Fruit fly (Drosophila melanogaster): ENCODE measurements around the gene PIG-Q.

PIG-Q gene

DNA sequence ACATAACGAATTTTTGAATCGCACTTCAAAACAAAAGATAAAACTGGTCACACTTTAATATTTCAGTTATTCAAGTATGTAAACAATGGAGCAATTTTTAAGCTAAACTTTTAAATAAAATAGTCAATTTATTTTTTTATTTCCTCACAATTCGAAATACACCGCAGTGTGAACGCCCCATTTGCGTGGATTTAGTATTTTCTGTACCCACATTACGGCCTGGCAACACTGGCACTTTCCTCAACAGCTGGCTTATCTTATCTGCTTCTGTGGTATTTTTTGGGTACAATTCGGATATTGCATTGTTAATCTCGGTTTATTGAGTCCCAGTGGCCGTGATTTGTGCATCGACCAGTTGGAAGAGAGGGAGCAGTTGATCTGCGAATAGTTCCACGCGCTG is 8.9 kb upstream of the PIG-Q start, which contains the start of gene sl:
Gene sl, plus strand, starts transcription at position 254 of the 400 bp plus-strand sequence.
- TF ChIP-seq CG13204 (GFP tag; optimal IDR thresholded peaks at IDR 0.05) (no peak), CG32121 (GFP tag; IDR thresholded peaks at IDR 0.05) (no peak), CG4496 (GFP tag; IDR thresholded peaks at IDR 0.05) (no peak), CG17806 (tag; optimal IDR thresholded peaks at IDR 0.05) (no peak), Snoo (tag; optimal IDR thresholded peaks at IDR 0.05) (no peak)

DNA sequence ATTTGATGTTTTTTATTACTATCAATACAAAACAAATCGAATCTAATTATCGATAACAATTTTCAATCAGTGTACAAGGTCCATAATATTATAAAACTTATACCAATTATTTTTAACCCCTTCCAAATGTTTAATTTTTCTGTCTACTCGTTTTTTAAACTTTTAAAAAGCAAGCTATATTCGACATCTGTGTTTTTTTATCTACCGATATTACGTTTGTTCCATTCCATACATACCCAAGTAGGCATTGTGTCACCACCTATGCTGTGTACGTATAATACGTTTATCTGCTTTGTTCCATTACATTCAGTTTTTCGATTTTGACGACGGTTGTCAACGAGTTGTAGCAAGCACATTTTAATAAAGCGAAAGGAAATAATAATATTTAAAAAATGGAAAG is 2.4 kb downstream of the PIG-Q start, which contains the start of gene nonA:
Gene nonA, plus strand, starts transcription at position 264 of the 400 bp plus-strand sequence.
- no peak for TF ChIP-seq Snoo (tag; optimal IDR thresholded peaks at IDR 0.05)
- no peak for TF ChIP-seq CG8301 (tag; optimal IDR thresholded peaks at IDR 0.05)
- no peak for TF ChIP-seq fd96Ca (GFP tag; IDR thresholded peaks at IDR 0.05)
- no peak for TF ChIP-seq Ets98B (GFP tag; IDR thresholded peaks at IDR 0.05)
- TF ChIP-seq Pif1A (GFP tag; optimal IDR thresholded peaks at IDR 0.05): peak; percentile 3
- TF ChIP-seq CG17806 (tag; optimal IDR thresholded peaks at IDR 0.05): no peak
- TF ChIP-seq CG15710 (tag; optimal IDR thresholded peaks at IDR 0.05): no peak
- TF ChIP-seq Pif1B (GFP tag; optimal IDR thresholded peaks at IDR 0.05): peak; percentile 20
- no peak for TF ChIP-seq rn (GFP tag; IDR thresholded peaks at IDR 0.05)
- TF ChIP-seq CG9948 (tag; optimal IDR thresholded peaks at IDR 0.05): no peak
- no peak for TF ChIP-seq CG4496 (GFP tag; IDR thresholded peaks at IDR 0.05)
- no peak for TF ChIP-seq CG34367 (tag; optimal IDR thresholded peaks at IDR 0.05)
- TF ChIP-seq CG8159 (tag; optimal IDR thresholded peaks at IDR 0.05): no peak
- TF ChIP-seq CG14655 (GFP tag; optimal IDR thresholded peaks at IDR 0.05): no peak
- no peak for TF ChIP-seq D1 (tag; optimal IDR thresholded peaks at IDR 0.05)

DNA sequence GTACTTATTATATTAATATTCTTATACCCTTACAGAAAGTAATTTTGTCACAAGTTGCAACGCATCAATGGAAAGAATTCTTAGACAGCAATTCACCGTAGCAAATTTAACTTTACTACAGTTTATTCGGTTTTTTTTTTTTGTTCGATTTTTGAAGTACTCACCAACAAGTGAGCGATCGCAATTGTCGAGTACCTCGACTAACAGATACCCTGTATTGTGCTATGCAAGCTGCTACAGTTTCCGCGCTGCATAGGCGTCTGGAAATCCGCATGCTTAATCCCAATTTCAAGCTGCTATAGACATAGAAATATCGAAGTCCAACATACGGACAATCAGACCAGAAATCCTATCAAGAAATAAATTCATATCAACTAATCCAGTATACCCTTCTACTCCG is 9.6 kb downstream of the PIG-Q start:
- TF ChIP-seq CG32121 (GFP tag; IDR thresholded peaks at IDR 0.05) (no peak), CG13204 (GFP tag; optimal IDR thresholded peaks at IDR 0.05) (no peak), CG4496 (GFP tag; IDR thresholded peaks at IDR 0.05) (no peak), fd96Ca (GFP tag; IDR thresholded peaks at IDR 0.05) (no peak), Pif1A (GFP tag; optimal IDR thresholded peaks at IDR 0.05) (no peak), Snoo (tag; optimal IDR thresholded peaks at IDR 0.05) (no peak), Pif1B (GFP tag; optimal IDR thresholded peaks at IDR 0.05) (no peak), CG8301 (tag; optimal IDR thresholded peaks at IDR 0.05) (no peak), rn (GFP tag; IDR thresholded peaks at IDR 0.05) (no peak)

DNA sequence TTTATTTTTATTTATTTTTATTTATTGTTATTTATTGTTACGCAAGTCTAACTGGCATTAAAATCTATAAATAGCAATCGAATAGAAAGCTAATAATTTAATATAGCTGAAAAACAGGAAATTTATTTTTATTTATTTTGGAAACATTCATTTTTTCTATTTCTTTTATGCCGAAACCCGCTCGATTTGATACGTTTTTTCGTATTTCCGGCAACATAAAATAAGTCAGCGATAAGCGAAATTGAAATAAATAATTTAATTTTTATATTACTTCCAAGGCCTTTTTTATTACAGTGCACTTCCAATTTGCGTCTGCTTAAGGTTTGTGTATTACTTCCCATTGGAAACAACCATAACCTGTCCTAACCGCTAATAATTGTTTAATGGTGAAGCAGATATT is 13.0 kb downstream of the PIG-Q start:
- TF ChIP-seq Pif1B (GFP tag; optimal IDR thresholded peaks at IDR 0.05) (peak; percentile 14), CG32121 (GFP tag; IDR thresholded peaks at IDR 0.05) (no peak), CG17806 (tag; optimal IDR thresholded peaks at IDR 0.05) (peak; percentile 28), D1 (tag; optimal IDR thresholded peaks at IDR 0.05) (peak; percentile 51)

DNA sequence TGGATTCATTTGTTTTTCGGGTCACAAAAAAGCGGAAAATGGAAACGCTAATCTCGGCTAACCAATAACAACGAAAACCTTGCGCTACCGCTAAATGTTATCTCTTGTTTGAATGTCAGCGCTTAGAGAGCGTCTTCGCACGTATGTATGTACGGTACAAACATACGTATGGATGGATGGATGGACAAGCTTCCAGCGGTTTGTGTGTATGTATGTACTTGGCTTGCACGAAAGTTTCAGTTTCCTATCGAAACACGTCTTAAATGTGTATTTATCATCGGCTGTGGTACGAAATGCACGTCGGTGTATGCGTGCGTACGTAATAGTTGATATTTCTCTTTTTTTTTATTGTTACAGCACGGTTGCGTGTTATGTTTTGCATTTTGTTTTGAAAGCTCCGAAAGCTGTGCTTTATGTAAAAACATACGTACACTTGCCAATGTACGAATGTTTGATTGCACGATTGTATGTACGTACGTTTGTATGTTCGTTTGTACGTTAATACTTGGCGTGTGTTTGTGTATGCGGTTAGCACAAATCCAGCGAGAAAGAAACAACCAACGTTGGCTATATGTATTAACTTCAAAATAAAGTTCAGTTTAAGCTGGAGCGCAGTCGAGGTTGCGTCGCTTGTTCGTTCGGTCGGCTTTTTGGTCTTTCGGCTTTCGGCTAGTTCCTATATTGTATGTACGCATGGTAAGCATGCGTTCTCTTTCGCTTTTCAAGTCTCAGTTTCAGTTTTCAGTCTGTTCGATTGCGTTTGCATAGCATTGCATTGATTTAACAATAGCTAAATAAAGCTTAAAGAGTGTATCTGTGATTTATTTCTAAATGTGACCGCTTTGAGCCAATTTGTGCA is 13.8 kb downstream of the PIG-Q start, which contains the start of gene Fur2:
Gene Fur2, plus strand, starts transcription at position 595 of the 859 bp plus-strand sequence.
- TF ChIP-seq CG13204 (GFP tag; optimal IDR thresholded peaks at IDR 0.05) (no peak), gl (tag; optimal IDR thresholded peaks at IDR 0.05) (peak; percentile 54), CG12605 (GFP tag; IDR thresholded peaks at IDR 0.05) (peak; percentile 73)

DNA sequence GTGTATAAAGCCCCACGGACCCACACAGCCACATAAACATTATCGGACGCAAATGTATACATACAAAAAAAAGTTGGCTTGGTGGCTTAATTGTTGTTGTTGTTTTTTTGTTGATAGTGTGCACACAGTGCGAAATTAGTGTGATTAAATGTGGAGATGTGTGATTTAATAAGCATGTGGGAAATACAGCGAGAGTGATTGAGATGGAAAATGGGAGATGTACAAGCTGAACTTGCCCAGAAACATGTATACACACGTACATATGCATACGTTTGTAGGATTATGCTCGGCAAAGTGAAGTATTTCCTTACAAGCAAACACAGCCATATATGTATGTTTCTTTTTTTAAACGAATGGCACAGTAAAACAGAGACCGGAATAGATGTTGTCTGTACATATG is 14.6 kb downstream of the PIG-Q start:
- TF ChIP-seq CG4496 (GFP tag; IDR thresholded peaks at IDR 0.05) (peak; percentile 71; the same call in 2 of the 3 replicates), CG34367 (tag; optimal IDR thresholded peaks at IDR 0.05) (peak; percentile 39), Pif1A (GFP tag; optimal IDR thresholded peaks at IDR 0.05) (no peak), CG10348 (GFP tag; IDR thresholded peaks at IDR 0.05) (no peak), gl (tag; optimal IDR thresholded peaks at IDR 0.05) (no peak), CG32121 (GFP tag; IDR thresholded peaks at IDR 0.05) (peak; percentile 37; the same call in 1 of the 2 replicates), CG9948 (tag; optimal IDR thresholded peaks at IDR 0.05) (peak; percentile 3), Pif1B (GFP tag; optimal IDR thresholded peaks at IDR 0.05) (peak; percentile 39), CG15710 (tag; optimal IDR thresholded peaks at IDR 0.05) (peak; percentile 24), CG17806 (tag; optimal IDR thresholded peaks at IDR 0.05) (peak; percentile 25), CG12605 (GFP tag; IDR thresholded peaks at IDR 0.05) (peak; percentile 67), Ets98B (GFP tag; IDR thresholded peaks at IDR 0.05) (peak; percentile 75)

DNA sequence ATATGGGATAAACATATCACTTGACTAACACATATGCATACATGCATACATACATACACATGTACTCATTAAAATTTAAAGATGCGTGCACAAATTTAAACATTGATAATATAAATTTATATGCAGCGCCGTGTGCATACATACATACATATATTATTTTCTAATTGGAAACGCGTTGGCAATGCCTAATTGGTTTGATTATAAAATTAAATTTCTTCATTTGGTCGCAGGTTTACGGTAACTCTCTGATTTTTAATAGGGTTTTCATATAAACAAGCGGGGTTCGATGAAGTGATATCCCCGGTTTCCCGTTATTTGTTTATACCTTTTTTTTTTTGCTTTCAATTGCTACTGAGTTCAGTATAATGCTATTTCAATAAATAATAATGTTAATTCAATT is 15.1 kb downstream of the PIG-Q start:
- TF ChIP-seq Ets98B (GFP tag; IDR thresholded peaks at IDR 0.05) (no peak), CG15710 (tag; optimal IDR thresholded peaks at IDR 0.05) (no peak), CG34367 (tag; optimal IDR thresholded peaks at IDR 0.05) (no peak), CG12605 (GFP tag; IDR thresholded peaks at IDR 0.05) (no peak), CG8159 (tag; optimal IDR thresholded peaks at IDR 0.05) (no peak), rn (GFP tag; IDR thresholded peaks at IDR 0.05) (no peak), Pif1A (GFP tag; optimal IDR thresholded peaks at IDR 0.05) (no peak), fd96Ca (GFP tag; IDR thresholded peaks at IDR 0.05) (no peak), CG13204 (GFP tag; optimal IDR thresholded peaks at IDR 0.05) (no peak), CG9948 (tag; optimal IDR thresholded peaks at IDR 0.05) (no peak), EcR (GFP tag; optimal IDR thresholded peaks at IDR 0.05) (no peak), CG10348 (GFP tag; IDR thresholded peaks at IDR 0.05) (no peak), CG4496 (GFP tag; IDR thresholded peaks at IDR 0.05) (no peak), gl (tag; optimal IDR thresholded peaks at IDR 0.05) (no peak), CG17806 (tag; optimal IDR thresholded peaks at IDR 0.05) (no peak), CG32121 (GFP tag; IDR thresholded peaks at IDR 0.05) (no peak), CG14655 (GFP tag; optimal IDR thresholded peaks at IDR 0.05) (no peak), D1 (tag; optimal IDR thresholded peaks at IDR 0.05) (no peak), Pif1B (GFP tag; optimal IDR thresholded peaks at IDR 0.05) (no peak)

Data from whole organism, pupa.